Worm (Caenorhabditis elegans) whole organism, young adult: ENCODE results near the gene W08E12.5.

Source experiments
- B0336.3 ChIP-seq: fragments of 200-800 bp; sonication (Bioruptor generic); IDR thresholded peaks from 2 replicates; pipeline ENCODE4 v1.3.6; 2022; ENCODE audit warnings: missing genetic modification characterization, missing compliant biosample characterization
- C17E4.6 ChIP-seq: fragments of 200-800 bp; sonication (Bioruptor generic); IDR thresholded peaks from 2 replicates; pipeline ENCODE4 v1.3.6; 2022; ENCODE audit warnings: missing genetic modification reagents, missing genetic modification characterization, missing compliant biosample characterization
- F23B12.7 ChIP-seq: sonication (generic microtip); optimal IDR thresholded peaks from 2 replicates; lab custom pipeline; 2017; ENCODE audit warnings: missing genetic modification characterization, mild to moderate bottlenecking, missing compliant biosample characterization, antibody characterized with exemption, moderate library complexity; ENCODE audit not compliant: insufficient read depth
- F33H1.4 ChIP-seq: fragments of 200-800 bp; sonication (Bioruptor generic); IDR thresholded peaks from 2 replicates; pipeline ENCODE4 v1.3.6; 2022; ENCODE audit warnings: missing genetic modification reagents, missing genetic modification characterization, missing compliant biosample characterization
- F57A8.1 ChIP-seq: fragments of 200-800 bp; sonication (Bioruptor generic); optimal IDR thresholded peaks from 2 replicates; lab custom pipeline; 2018; ENCODE audit warnings: mild to moderate bottlenecking, missing genetic modification characterization, moderate library complexity, missing compliant biosample characterization
- F57C9.4 ChIP-seq: sonication (generic microtip); optimal IDR thresholded peaks from 2 replicates; lab custom pipeline; 2017; ENCODE audit warnings: mild to moderate bottlenecking, missing genetic modification characterization, missing compliant biosample characterization
- K11D2.4 ChIP-seq: fragments of 200-800 bp; sonication (Bioruptor generic); IDR thresholded peaks from 2 replicates; pipeline ENCODE4 v1.3.6; 2022; ENCODE audit warnings: missing genetic modification reagents, missing genetic modification characterization, missing compliant biosample characterization
- Y53G8AR.9 ChIP-seq: fragments of 200-800 bp; sonication (Bioruptor generic); conservative IDR thresholded peaks from 2 replicates; pipeline ENCODE4 v1.3.6; 2022; ENCODE audit warnings: missing genetic modification reagents, missing genetic modification characterization, missing compliant biosample characterization
- aptf-2 ChIP-seq: fragments of 200-800 bp; sonication (Bioruptor generic); conservative IDR thresholded peaks from 2 replicates; pipeline ENCODE4 v1.3.6; 2022; ENCODE audit warnings: missing genetic modification reagents, missing genetic modification characterization, missing compliant biosample characterization
- bed-1 ChIP-seq: fragments of 200-800 bp; sonication (Bioruptor generic); IDR thresholded peaks from 2 replicates; pipeline ENCODE4 v1.3.6; 2022; ENCODE audit warnings: missing genetic modification reagents, missing genetic modification characterization, missing compliant biosample characterization
- cebp-2 ChIP-seq: fragments of 200-800 bp; sonication (Bioruptor generic); IDR thresholded peaks from 2 replicates; pipeline ENCODE4 v1.3.6; 2022; ENCODE audit warnings: missing genetic modification characterization, missing compliant biosample characterization
- ceh-40 ChIP-seq: fragments of 200-800 bp; sonication (Bioruptor generic); IDR thresholded peaks from 2 replicates; pipeline ENCODE4 v1.3.6; 2022; ENCODE audit warnings: missing genetic modification characterization, missing compliant biosample characterization
- dpff-1 ChIP-seq: sonication (generic microtip); optimal IDR thresholded peaks from 2 replicates; lab custom pipeline; 2017; ENCODE audit warnings: mild to moderate bottlenecking, missing genetic modification characterization, missing compliant biosample characterization
- egl-18 ChIP-seq: fragments of 200-800 bp; sonication (Bioruptor generic); IDR thresholded peaks from 2 replicates; pipeline ENCODE4 v1.3.6; 2022; ENCODE audit warnings: missing genetic modification reagents, missing genetic modification characterization, missing compliant biosample characterization
- egl-44 ChIP-seq: fragments of 200-800 bp; sonication (Bioruptor generic); IDR thresholded peaks from 2 replicates; pipeline ENCODE4 v1.3.6; 2022; ENCODE audit warnings: missing genetic modification reagents, missing genetic modification characterization, missing compliant biosample characterization
- fkh-3 ChIP-seq: sonication (generic microtip); optimal IDR thresholded peaks from 2 replicates; lab custom pipeline; 2016; ENCODE audit warnings: mild to moderate bottlenecking, missing genetic modification characterization, missing compliant biosample characterization
- gei-17 ChIP-seq: fragments of 200-800 bp; sonication (Bioruptor generic); optimal IDR thresholded peaks from 2 replicates; lab custom pipeline; 2018; ENCODE audit warnings: mild to moderate bottlenecking, missing genetic modification characterization, missing compliant biosample characterization
- hlh-12 ChIP-seq: sonication (generic microtip); optimal IDR thresholded peaks from 2 replicates; lab custom pipeline; 2016; ENCODE audit warnings: missing genetic modification characterization, missing compliant biosample characterization
- hlh-26 ChIP-seq: fragments of 200-800 bp; sonication (Bioruptor generic); conservative IDR thresholded peaks from 2 replicates; pipeline ENCODE4 v1.3.6; 2022; ENCODE audit warnings: missing genetic modification reagents, missing genetic modification characterization, missing compliant biosample characterization
- hmg-1.2 ChIP-seq: fragments of 200-800 bp; sonication (Bioruptor generic); IDR thresholded peaks from 2 replicates; pipeline ENCODE4 v1.3.6; 2022; ENCODE audit warnings: missing genetic modification reagents, missing genetic modification characterization, missing compliant biosample characterization
- hmg-20 ChIP-seq: fragments of 200-800 bp; sonication (Bioruptor generic); IDR thresholded peaks from 2 replicates; pipeline ENCODE4 v1.3.6; 2022; ENCODE audit warnings: missing genetic modification reagents, missing genetic modification characterization, missing compliant biosample characterization
- hrde-1 ChIP-seq: sonication (generic microtip); optimal IDR thresholded peaks from 2 replicates; lab custom pipeline; 2016; ENCODE audit warnings: missing genetic modification characterization, mild to moderate bottlenecking, missing compliant biosample characterization, moderate library complexity, missing genotype, missing genetic modification reagents, borderline replicate concordance
- lag-1 ChIP-seq: fragments of 200-800 bp; sonication (Bioruptor generic); IDR thresholded peaks from 2 replicates; pipeline ENCODE4 v1.3.6; 2022; ENCODE audit warnings: missing genetic modification reagents, missing genetic modification characterization, missing compliant biosample characterization
- let-607 ChIP-seq, 2 experiments: fragments of 200-800 bp in 1 of 2; sonication (Bioruptor generic) in 1 of 2; sonication (generic microtip) in 1 of 2; optimal IDR thresholded peaks; 2 replicates each; lab custom pipeline; 2016 to 2018; ENCODE audit warnings: mild to moderate bottlenecking in 2 of 2, missing compliant biosample characterization in 2 of 2, missing genetic modification characterization in 2 of 2, moderate library complexity in 2 of 2, missing genotype in 1 of 2
- lin-54 ChIP-seq: fragments of 200-800 bp; sonication (Bioruptor generic); optimal IDR thresholded peaks from 2 replicates; lab custom pipeline; 2018; ENCODE audit warnings: mild to moderate bottlenecking, missing genetic modification characterization, missing compliant biosample characterization
- lsl-1 ChIP-seq: fragments of 200-800 bp; sonication (Bioruptor generic); optimal IDR thresholded peaks from 2 replicates; lab custom pipeline; 2018; ENCODE audit warnings: mild to moderate bottlenecking, missing genetic modification characterization, moderate library complexity, missing compliant biosample characterization
- madf-3 ChIP-seq: fragments of 200-800 bp; sonication (Bioruptor generic); IDR thresholded peaks from 2 replicates; pipeline ENCODE4 v1.3.6; 2022; ENCODE audit warnings: missing genetic modification reagents, missing genetic modification characterization, missing compliant biosample characterization
- madf-6 ChIP-seq: fragments of 200-800 bp; sonication (Bioruptor generic); IDR thresholded peaks from 2 replicates; pipeline ENCODE4 v1.3.6; 2022; ENCODE audit warnings: missing genetic modification reagents, missing genetic modification characterization, missing compliant biosample characterization
- mcd-1 ChIP-seq: fragments of 200-800 bp; sonication (Bioruptor generic); IDR thresholded peaks from 2 replicates; pipeline ENCODE4 v1.3.6; 2022; ENCODE audit warnings: missing genetic modification reagents, missing genetic modification characterization, missing compliant biosample characterization
- mel-28 ChIP-seq: sonication (generic microtip); optimal IDR thresholded peaks from 2 replicates; lab custom pipeline; 2016; ENCODE audit warnings: borderline replicate concordance, mild to moderate bottlenecking, missing genetic modification characterization, missing compliant biosample characterization
- nfyb-1 ChIP-seq: fragments of 200-800 bp; sonication (Bioruptor generic); IDR thresholded peaks from 2 replicates; pipeline ENCODE4 v1.3.6; 2022; ENCODE audit warnings: missing genetic modification reagents, missing genetic modification characterization, missing compliant biosample characterization
- nhr-27 ChIP-seq: fragments of 200-800 bp; sonication (Bioruptor generic); optimal IDR thresholded peaks from 2 replicates; lab custom pipeline; 2018; ENCODE audit warnings: mild to moderate bottlenecking, missing genetic modification characterization, moderate library complexity, missing compliant biosample characterization
- nhr-80 ChIP-seq: sonication (generic microtip); optimal IDR thresholded peaks from 2 replicates; lab custom pipeline; 2016; ENCODE audit warnings: missing genetic modification characterization, missing compliant biosample characterization
- nhr-90 ChIP-seq: sonication (generic microtip); optimal IDR thresholded peaks from 2 replicates; lab custom pipeline; 2016; ENCODE audit warnings: missing genotype, mild to moderate bottlenecking, missing genetic modification characterization, missing compliant biosample characterization
- pbrm-1 ChIP-seq: fragments of 200-800 bp; sonication (Bioruptor generic); IDR thresholded peaks from 2 replicates; pipeline ENCODE4 v1.3.6; 2022; ENCODE audit warnings: missing genetic modification reagents, missing genetic modification characterization, missing compliant biosample characterization
- somi-1 ChIP-seq: fragments of 200-800 bp; sonication (Bioruptor generic); optimal IDR thresholded peaks from 2 replicates; lab custom pipeline; 2018; ENCODE audit warnings: mild to moderate bottlenecking, missing genetic modification characterization, missing compliant biosample characterization
- tlf-1 ChIP-seq: fragments of 200-800 bp; sonication (Bioruptor generic); optimal IDR thresholded peaks from 2 replicates; lab custom pipeline; 2018; ENCODE audit warnings: mild to moderate bottlenecking, missing genetic modification characterization, missing compliant biosample characterization
- zfh-2 ChIP-seq: fragments of 200-800 bp; sonication (Bioruptor generic); conservative IDR thresholded peaks from 2 replicates; pipeline ENCODE4 v1.3.6; 2022; ENCODE audit warnings: missing genetic modification reagents, missing genetic modification characterization, missing compliant biosample characterization
- zim-3 ChIP-seq: sonication (generic microtip); optimal IDR thresholded peaks from 2 replicates; lab custom pipeline; 2017; ENCODE audit warnings: mild to moderate bottlenecking, missing genetic modification characterization, moderate library complexity, missing compliant biosample characterization
- ztf-18 ChIP-seq: sonication (generic microtip); optimal IDR thresholded peaks from 2 replicates; lab custom pipeline; 2016; ENCODE audit warnings: missing genotype, mild to moderate bottlenecking, missing genetic modification characterization, missing compliant biosample characterization
- ztf-22 ChIP-seq: fragments of 200-800 bp; sonication (Bioruptor generic); optimal IDR thresholded peaks from 2 replicates; lab custom pipeline; 2018; ENCODE audit warnings: mild to moderate bottlenecking, missing genetic modification characterization, moderate library complexity, missing compliant biosample characterization
- ztf-26 ChIP-seq: sonication (generic microtip); optimal IDR thresholded peaks from 2 replicates; lab custom pipeline; 2017; ENCODE audit warnings: missing genetic modification characterization, missing compliant biosample characterization

Gene W08E12.5

ce11 chrIV:3307463-3307862, 6.9 kb downstream of the W08E12.5 start, which contains the start of gene W08E12.9:
W08E12.9 (minus strand) TSS chrIV:3307563.
- TF ChIP-seq K11D2.4 (GFP tag; lab: Robert Waterston, UW): no peak
- TF ChIP-seq C17E4.6 (GFP tag; lab: Robert Waterston, UW): no peak

- TF ChIP-seq F57A8.1 (GFP tag; lab: Kevin White, UChicago): no peak
- no peak for TF ChIP-seq cebp-2 (GFP tag; lab: Robert Waterston, UW)
- no peak for TF ChIP-seq aptf-2 (GFP tag; lab: Robert Waterston, UW)
- TF ChIP-seq fkh-3 (tag; lab: Kevin White, UChicago): no peak
- no peak for TF ChIP-seq zim-3
- TF ChIP-seq dpff-1 (tag; lab: Kevin White, UChicago): no peak
These were observed 8.3 kb downstream of the W08E12.5 start for ce11 chrIV:3308885-3309284.

ce11 chrIV:3310662-3311219, 10.1 kb downstream of the W08E12.5 start:
- TF ChIP-seq nhr-80 (tag; lab: Kevin White, UChicago) (peak; percentile 81), let-607 (tag; optimal IDR thresholded peaks at IDR 0.05; lab: Kevin White, UChicago) (peak in 1 of 2 experiments; percentile 30), bed-1 (GFP tag; lab: Robert Waterston, UW) (no peak)

- TF ChIP-seq C17E4.6 (GFP tag; lab: Robert Waterston, UW) (no peak), tlf-1 (GFP tag; lab: Kevin White, UChicago) (peak; percentile 14), madf-6 (GFP tag; lab: Robert Waterston, UW) (peak; percentile 11; the same call in 1 of the 2 replicates), egl-44 (GFP tag; lab: Robert Waterston, UW) (no peak), nhr-90 (peak; percentile 75), gei-17 (GFP tag; lab: Kevin White, UChicago) (peak; percentile 28), K11D2.4 (GFP tag; lab: Robert Waterston, UW) (peak; percentile 83), lag-1 (GFP tag; lab: Robert Waterston, UW) (no peak), nhr-80 (tag; lab: Kevin White, UChicago) (peak; percentile 67), somi-1 (GFP tag; lab: Kevin White, UChicago) (peak; percentile 26), lin-54 (GFP tag; lab: Kevin White, UChicago) (peak; percentile 51), egl-18 (no peak), hrde-1 (tag; lab: Kevin White, UChicago) (no peak), ztf-22 (GFP tag; lab: Kevin White, UChicago) (peak; percentile 13), hmg-1.2 (GFP tag; lab: Robert Waterston, UW) (peak; percentile 99), F57C9.4 (peak; percentile 100), ztf-18 (tag; lab: Kevin White, UChicago) (peak; percentile 14), hmg-20 (GFP tag; lab: Robert Waterston, UW) (no peak), F23B12.7 (peak; percentile 29), Y53G8AR.9 (GFP tag; lab: Robert Waterston, UW) (peak; percentile 50; the same call in 1 of the 2 replicates), hlh-26 (GFP tag; lab: Robert Waterston, UW) (no peak), mel-28 (tag; lab: Kevin White, UChicago) (no peak), B0336.3 (GFP tag; lab: Robert Waterston, UW) (peak; percentile 58; the same call in 1 of the 2 replicates), lsl-1 (GFP tag; lab: Kevin White, UChicago) (no peak), ztf-26 (tag; lab: Kevin White, UChicago) (peak; percentile 80), pbrm-1 (GFP tag; lab: Robert Waterston, UW) (0 out of 2 replicates have a peak, but pooled peaks have one; percentile 36), nfyb-1 (peak; percentile 69; the same call in 1 of the 2 replicates), madf-3 (GFP tag; lab: Robert Waterston, UW) (0 out of 2 replicates have a peak, but pooled peaks have one; percentile 54), hlh-12 (tag; lab: Kevin White, UChicago) (no peak), F33H1.4 (GFP tag; lab: Robert Waterston, UW) (0 out of 2 replicates have a peak, but pooled peaks have one; percentile 13), zfh-2 (GFP tag; lab: Robert Waterston, UW) (peak; percentile 99), ceh-40 (GFP tag; lab: Robert Waterston, UW) (no peak), mcd-1 (GFP tag; lab: Robert Waterston, UW) (peak; percentile 82), nhr-27 (no peak)
These were observed 10.7 kb downstream of the W08E12.5 start, which contains the start of gene zip-11 for ce11 chrIV:3311243-3311642. zip-11 (plus strand) TSS chrIV:3311276.
